Worm (Caenorhabditis elegans) whole organism, L4/young adult: ENCODE data around the gene F52G3.5.

ENCODE experiments used
- W03F9.2 ChIP-seq: fragments of 150-350 bp; optimal IDR thresholded peaks from 2 replicates; lab custom pipeline; 2014; ENCODE audit warnings: missing biosample characterization, missing genetic modification characterization
- dao-5 ChIP-seq: sonication (generic microtip); optimal IDR thresholded peaks from 2 replicates; lab custom pipeline; 2016; ENCODE audit warnings: missing genotype, missing genetic modification characterization, moderate library complexity, missing compliant biosample characterization

ce11 chrX:17019098-17019497 lies 43.2 kb upstream of the F52G3.5 start:
- TF ChIP-seq W03F9.2 (tag; lab: Kevin White, UChicago): no peak
- no peak for TF ChIP-seq dao-5 (tag; lab: Kevin White, UChicago)
